Fruit fly (Drosophila melanogaster): ENCODE data around the gene slp1.

DNA sequence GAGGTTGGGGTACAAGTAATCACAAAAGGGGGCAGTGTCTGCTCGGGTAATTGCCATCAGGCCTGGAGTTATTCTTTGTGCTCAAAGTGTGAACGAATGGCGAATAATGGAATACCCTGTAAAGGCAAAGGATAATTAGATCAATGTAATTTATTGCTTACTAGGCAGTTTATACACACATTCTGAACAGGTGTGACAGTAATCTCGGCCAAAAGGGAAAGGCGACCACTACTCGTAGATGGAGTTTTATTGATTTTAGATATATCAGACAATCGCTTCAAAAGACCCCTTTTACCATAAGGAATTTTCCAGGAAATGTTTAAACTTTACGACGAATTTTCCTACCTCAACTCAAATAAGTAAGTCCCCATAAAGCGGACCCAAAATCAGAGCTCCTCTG, 44.9 kb upstream of the slp1 start:
- TF ChIP-seq CG8478 (optimal IDR thresholded peaks at IDR 0.05) (no peak), CTCF (optimal IDR thresholded peaks at IDR 0.05) (no peak)
